Fruit fly (Drosophila melanogaster) whole organism, adult: Measurements from ENCODE around the gene CG46307.

ENCODE experiments used
- CG11617 ChIP-seq: fragments of 200-800 bp; sonication (Bioruptor generic); optimal IDR thresholded peaks from 2 replicates; lab custom pipeline; 2017; ENCODE audit warnings: mild to moderate bottlenecking, missing biosample characterization, missing genetic modification reagents, missing genetic modification characterization
- CG12768 ChIP-seq: fragments of 200-800 bp; sonication (Bioruptor generic); optimal IDR thresholded peaks from 2 replicates; lab custom pipeline; 2017; ENCODE audit warnings: missing biosample characterization, missing genetic modification characterization, mild to moderate bottlenecking, moderate library complexity, missing genetic modification reagents
- CG14711 ChIP-seq: fragments of 200-800 bp; sonication (Bioruptor generic); optimal IDR thresholded peaks from 2 replicates; lab custom pipeline; 2018; ENCODE audit warnings: missing biosample characterization, mild to moderate bottlenecking, missing genetic modification characterization, moderate library complexity
- CG1620 ChIP-seq: fragments of 200-800 bp; sonication (Bioruptor generic); optimal IDR thresholded peaks from 2 replicates; lab custom pipeline; 2016; ENCODE audit warnings: missing biosample characterization, missing genetic modification characterization
- CG33017 ChIP-seq: fragments of 200-800 bp; sonication (Bioruptor generic); optimal IDR thresholded peaks from 2 replicates; lab custom pipeline; 2018; ENCODE audit warnings: missing biosample characterization, mild to moderate bottlenecking, missing genetic modification characterization, moderate library complexity
- CG5204 ChIP-seq: fragments of 200-800 bp; sonication (Bioruptor generic); optimal IDR thresholded peaks from 2 replicates; lab custom pipeline; 2016; ENCODE audit warnings: missing biosample characterization, missing genetic modification characterization
- CG7045 ChIP-seq: fragments of 200-800 bp; sonication (Bioruptor generic); optimal IDR thresholded peaks from 2 replicates; lab custom pipeline; 2017; ENCODE audit warnings: missing biosample characterization, mild to moderate bottlenecking, missing genetic modification characterization
- CG7101 ChIP-seq: fragments of 200-800 bp; sonication (Bioruptor generic); optimal IDR thresholded peaks from 2 replicates; lab custom pipeline; 2018; ENCODE audit warnings: missing biosample characterization, mild to moderate bottlenecking, missing genetic modification characterization, moderate library complexity
- Clk ChIP-seq: fragments of 200-800 bp; sonication (Bioruptor generic); optimal IDR thresholded peaks from 2 replicates; lab custom pipeline; 2017; ENCODE audit warnings: missing biosample characterization, missing genetic modification characterization
- Crg-1 ChIP-seq: fragments of 200-800 bp; sonication (Bioruptor generic); optimal IDR thresholded peaks from 2 replicates; lab custom pipeline; 2016; ENCODE audit warnings: missing biosample characterization, missing genetic modification characterization
- Hr96 ChIP-seq: fragments of 200-800 bp; sonication (Bioruptor generic); optimal IDR thresholded peaks from 2 replicates; lab custom pipeline; 2016; ENCODE audit warnings: missing biosample characterization, missing genetic modification characterization
- Mnt ChIP-seq: fragments of 200-800 bp; sonication (Bioruptor generic); optimal IDR thresholded peaks from 2 replicates; lab custom pipeline; 2016; ENCODE audit warnings: missing biosample characterization, mild to moderate bottlenecking, missing genetic modification characterization
- bab1 ChIP-seq: fragments of 200-800 bp; sonication (Bioruptor generic); optimal IDR thresholded peaks from 3 replicates; lab custom pipeline; 2019; ENCODE audit warnings: missing biosample characterization, mild to moderate bottlenecking, missing genetic modification characterization, moderate library complexity
- cic ChIP-seq: fragments of 200-800 bp; sonication (Bioruptor generic); optimal IDR thresholded peaks from 2 replicates; lab custom pipeline; 2017; ENCODE audit warnings: missing biosample characterization, mild to moderate bottlenecking, missing genetic modification characterization, moderate library complexity
- cnc ChIP-seq, 2 experiments: fragments of >200 bp; optimal IDR thresholded peaks; 2 replicates each; lab custom pipeline; 2017
- kay ChIP-seq: fragments of 200-800 bp; sonication (Bioruptor generic); peaks from one replicate; lab custom pipeline; 2016; ENCODE audit warnings: missing biosample characterization, missing genetic modification characterization, borderline replicate concordance
- ovo ChIP-seq: fragments of 200-800 bp; sonication (Bioruptor generic); optimal IDR thresholded peaks from 2 replicates; lab custom pipeline; 2016; ENCODE audit warnings: missing biosample characterization, missing genetic modification characterization
- pad ChIP-seq: fragments of 200-800 bp; sonication (Bioruptor generic); optimal IDR thresholded peaks from 3 replicates; lab custom pipeline; 2017; ENCODE audit warnings: missing biosample characterization, missing genetic modification characterization, mild to moderate bottlenecking, moderate library complexity, missing genetic modification reagents
- tj ChIP-seq: fragments of 200-800 bp; sonication (Bioruptor generic); optimal IDR thresholded peaks from 3 replicates; lab custom pipeline; 2017; ENCODE audit warnings: missing biosample characterization, mild to moderate bottlenecking, missing genetic modification characterization, moderate library complexity
- toe ChIP-seq: fragments of 200-800 bp; sonication (Bioruptor generic); optimal IDR thresholded peaks from 2 replicates; lab custom pipeline; 2016; ENCODE audit warnings: missing biosample characterization, missing genetic modification characterization

CG46307 gene

dm6 chr2L:21169863-21170262 lies 65.5 kb downstream of the CG46307 start:
- TF ChIP-seq bab1 (GFP tag; lab: Kevin White, UChicago) (no peak), Clk (GFP tag; lab: Kevin White, UChicago) (no peak), CG7101 (tag; lab: Kevin White, UChicago) (no peak), CG1620 (GFP tag; lab: Kevin White, UChicago) (no peak), toe (GFP tag; lab: Kevin White, UChicago) (no peak), Mnt (GFP tag; lab: Kevin White, UChicago) (no peak), CG12768 (GFP tag; lab: Kevin White, UChicago) (no peak), Hr96 (GFP tag; lab: Kevin White, UChicago) (no peak)

- no peak for TF ChIP-seq CG12768 (GFP tag; lab: Kevin White, UChicago)
- no peak for TF ChIP-seq toe (GFP tag; lab: Kevin White, UChicago)
- TF ChIP-seq cnc (optimal IDR thresholded peaks at IDR 0.05; lab: Kevin White, UChicago) = no peak
- no peak for TF ChIP-seq ovo (GFP tag; lab: Kevin White, UChicago)
- no peak for TF ChIP-seq CG7045 (GFP tag; lab: Kevin White, UChicago)
- no peak for TF ChIP-seq CG7101 (tag; lab: Kevin White, UChicago)
- no peak for TF ChIP-seq cic (GFP tag; lab: Kevin White, UChicago)
- no peak for TF ChIP-seq kay (GFP tag; lab: Kevin White, UChicago)
- TF ChIP-seq Hr96 (GFP tag; lab: Kevin White, UChicago) = no peak
These were observed 68.6 kb downstream of the CG46307 start, which contains the start of gene CG31627 for dm6 chr2L:21172922-21173321. Gene CG31627 (plus strand): TSS chr2L:21173222.

- TF ChIP-seq ovo (GFP tag; lab: Kevin White, UChicago) = no peak
- no peak for TF ChIP-seq Clk (GFP tag; lab: Kevin White, UChicago)
- peak; percentile 10 for TF ChIP-seq Crg-1
- no peak for TF ChIP-seq Hr96 (GFP tag; lab: Kevin White, UChicago)
- no peak for TF ChIP-seq CG33017 (tag; lab: Kevin White, UChicago)
- TF ChIP-seq CG11617 (GFP tag; lab: Kevin White, UChicago) = no peak
- no peak for TF ChIP-seq CG5204
- peak; percentile 88 for TF ChIP-seq Mnt (GFP tag; lab: Kevin White, UChicago)
- TF ChIP-seq cic (GFP tag; lab: Kevin White, UChicago) = peak; percentile 42
- peak; percentile 41 for TF ChIP-seq tj
These were observed 74.3 kb downstream of the CG46307 start for dm6 chr2L:21178436-21179216.

- TF ChIP-seq CG5204 = no peak
- TF ChIP-seq CG7045 (GFP tag; lab: Kevin White, UChicago) = no peak
- TF ChIP-seq cnc (optimal IDR thresholded peaks at IDR 0.05; lab: Kevin White, UChicago) = no peak
- no peak for TF ChIP-seq bab1 (GFP tag; lab: Kevin White, UChicago)
- no peak for TF ChIP-seq CG33017 (tag; lab: Kevin White, UChicago)
- TF ChIP-seq pad (GFP tag; lab: Kevin White, UChicago) = no peak
- TF ChIP-seq tj = no peak
- no peak for TF ChIP-seq CG11617 (GFP tag; lab: Kevin White, UChicago)
- TF ChIP-seq kay (GFP tag; lab: Kevin White, UChicago) = no peak
- TF ChIP-seq Hr96 (GFP tag; lab: Kevin White, UChicago) = no peak
- no peak for TF ChIP-seq Clk (GFP tag; lab: Kevin White, UChicago)
- TF ChIP-seq CG12768 (GFP tag; lab: Kevin White, UChicago) = no peak
- TF ChIP-seq CG1620 (GFP tag; lab: Kevin White, UChicago) = no peak
- no peak for TF ChIP-seq ovo (GFP tag; lab: Kevin White, UChicago)
These were observed 74.8 kb downstream of the CG46307 start for dm6 chr2L:21179217-21179520.

- TF ChIP-seq tj (no peak), CG12768 (GFP tag; lab: Kevin White, UChicago) (no peak), CG33017 (tag; lab: Kevin White, UChicago) (no peak), Mnt (GFP tag; lab: Kevin White, UChicago) (no peak), pad (GFP tag; lab: Kevin White, UChicago) (peak; percentile 2), Crg-1 (no peak), CG7045 (GFP tag; lab: Kevin White, UChicago) (no peak), CG7101 (tag; lab: Kevin White, UChicago) (peak; percentile 42), bab1 (GFP tag; lab: Kevin White, UChicago) (no peak), ovo (GFP tag; lab: Kevin White, UChicago) (no peak), CG14711 (tag; lab: Kevin White, UChicago) (peak; percentile 27), CG1620 (GFP tag; lab: Kevin White, UChicago) (no peak), Hr96 (GFP tag; lab: Kevin White, UChicago) (no peak), toe (GFP tag; lab: Kevin White, UChicago) (no peak)
These were observed 75.3 kb downstream of the CG46307 start, which contains the start of the genes bur and Mcm10 for dm6 chr2L:21179615-21180031. Gene bur (minus strand): TSS chr2L:21179683. Gene Mcm10 (plus strand): TSS chr2L:21179933.
